Worm (Caenorhabditis elegans): ENCODE data around the gene srd-70.

The srd-70 gene

ce11 chrV:20411659-20412058 is 42.3 kb upstream of the srd-70 start, which contains the start of gene F53H2.3:
TSS of gene F53H2.3 (minus strand) at chrV:20411759.
- TF ChIP-seq elt-4 (tag; optimal IDR thresholded peaks at IDR 0.05) (no peak), ref-2 (tag; optimal IDR thresholded peaks at IDR 0.05) (no peak), sdc-2 (tag; optimal IDR thresholded peaks at IDR 0.05) (no peak), npax-4 (tag; optimal IDR thresholded peaks at IDR 0.05) (no peak), nfya-1 (tag; optimal IDR thresholded peaks at IDR 0.05) (no peak), pqm-1 (tag; optimal IDR thresholded peaks at IDR 0.05) (no peak), T23F11.4 (GFP tag; optimal IDR thresholded peaks at IDR 0.05) (no peak), tbx-7 (tag; optimal IDR thresholded peaks at IDR 0.05) (no peak)

DNA sequence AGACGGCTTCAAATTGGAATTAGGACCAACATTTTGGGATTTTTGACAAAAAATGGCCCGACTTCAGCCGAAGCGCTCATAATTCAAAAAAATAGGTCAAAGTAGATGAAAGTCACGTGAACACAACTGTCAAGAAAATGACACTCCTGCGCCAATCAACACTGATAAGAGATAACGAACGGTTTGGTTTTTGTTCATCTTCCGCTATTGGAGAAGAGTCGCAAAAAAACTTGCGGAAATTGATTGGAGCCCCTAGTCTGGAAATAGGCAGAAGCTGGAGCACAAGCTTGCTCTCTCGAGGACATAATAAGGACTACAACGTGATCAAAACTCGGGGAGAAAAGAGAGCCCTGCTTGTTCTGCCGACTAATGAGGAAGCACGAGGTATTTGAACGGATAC is 41.7 kb upstream of the srd-70 start:
- peak; percentile 6 for TF ChIP-seq hlh-30 (tag; optimal IDR thresholded peaks at IDR 0.05; ENCODE audit: insufficient read depth)
- TF ChIP-seq mec-3 (tag; optimal IDR thresholded peaks at IDR 0.05; ENCODE audit: borderline replicate concordance) = no peak

DNA sequence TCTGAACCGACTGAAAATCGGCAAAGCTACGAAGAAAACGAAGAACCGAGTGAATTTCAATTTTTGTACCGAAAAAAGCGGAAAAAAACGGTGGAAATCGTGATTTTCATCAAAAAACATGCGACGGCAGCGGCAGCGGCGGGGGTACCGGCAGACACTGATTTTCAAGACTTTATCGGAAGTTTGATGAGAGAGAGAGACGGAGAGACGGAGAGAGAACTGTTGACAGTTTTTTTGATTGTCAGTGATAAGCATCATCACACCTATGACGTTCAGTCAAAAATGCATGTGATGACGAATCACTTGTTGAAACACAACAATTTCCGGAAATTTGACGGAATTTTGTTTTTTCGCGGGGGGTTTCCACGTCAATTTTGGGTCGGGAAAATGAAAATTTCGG is 40.5 kb upstream of the srd-70 start:
- TF ChIP-seq ceh-14 (tag; optimal IDR thresholded peaks at IDR 0.05) (no peak), odd-2 (tag; optimal IDR thresholded peaks at IDR 0.05) (no peak), C38D4.7 (GFP tag; optimal IDR thresholded peaks at IDR 0.05) (no peak), unc-86 (tag; optimal IDR thresholded peaks at IDR 0.05) (no peak), K09A11.1 (tag; optimal IDR thresholded peaks at IDR 0.05; ENCODE audit: insufficient read depth) (no peak), ceh-30 (tag; optimal IDR thresholded peaks at IDR 0.05) (no peak), ceh-6 (GFP tag; optimal IDR thresholded peaks at IDR 0.05) (no peak), lin-11 (tag; optimal IDR thresholded peaks at IDR 0.05) (no peak), pha-2 (tag; optimal IDR thresholded peaks at IDR 0.05) (no peak), nhr-232 (tag; optimal IDR thresholded peaks at IDR 0.05) (no peak), ceh-45 (GFP tag; IDR thresholded peaks at IDR 0.05) (no peak)

DNA sequence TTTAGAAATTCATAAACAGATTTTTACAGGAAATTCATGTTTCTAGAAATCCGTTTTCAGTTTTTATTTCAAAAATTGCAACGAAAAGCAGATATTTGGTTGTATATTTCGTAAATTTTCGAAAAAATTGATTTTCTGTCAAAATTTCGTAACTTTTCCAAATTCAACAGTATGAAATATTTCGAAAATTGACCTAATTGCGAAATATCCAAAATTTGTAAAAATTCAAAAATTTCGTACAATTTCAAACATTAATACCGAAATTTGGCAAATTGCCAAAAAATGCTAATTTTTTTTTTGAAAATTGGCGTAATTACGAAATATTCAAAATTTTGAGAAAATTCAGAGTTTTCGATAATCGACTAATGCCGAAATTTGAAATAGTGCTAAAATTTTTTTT is 40.0 kb upstream of the srd-70 start:
- no peak for TF ChIP-seq pha-2 (tag; optimal IDR thresholded peaks at IDR 0.05)
- TF ChIP-seq Y22D7AL.16 (tag; optimal IDR thresholded peaks at IDR 0.05) = no peak
- TF ChIP-seq lin-11 (tag; optimal IDR thresholded peaks at IDR 0.05) = no peak
- no peak for TF ChIP-seq sox-2 (GFP tag; IDR thresholded peaks at IDR 0.05)
- TF ChIP-seq hlh-8 (tag; optimal IDR thresholded peaks at IDR 0.05) = no peak
- TF ChIP-seq tbx-7 (tag; optimal IDR thresholded peaks at IDR 0.05) = no peak
- TF ChIP-seq pros-1 (tag; optimal IDR thresholded peaks at IDR 0.05) = no peak
- no peak for TF ChIP-seq dmd-4 (tag; optimal IDR thresholded peaks at IDR 0.05; ENCODE audit: borderline replicate concordance)
- TF ChIP-seq unc-3 (GFP tag; conservative IDR thresholded peaks at IDR 0.05) = no peak
- no peak for TF ChIP-seq unc-3 (tag; optimal IDR thresholded peaks at IDR 0.05)
- no peak for TF ChIP-seq npax-4 (tag; optimal IDR thresholded peaks at IDR 0.05)
- TF ChIP-seq ceh-14 (tag; optimal IDR thresholded peaks at IDR 0.05) = no peak
- no peak for TF ChIP-seq ceh-34 (tag; optimal IDR thresholded peaks at IDR 0.05)
- no peak for TF ChIP-seq zip-5 (tag; optimal IDR thresholded peaks at IDR 0.05)
- no peak for TF ChIP-seq pha-4 (tag; optimal IDR thresholded peaks at IDR 0.05)
- no peak for TF ChIP-seq unc-86 (tag; optimal IDR thresholded peaks at IDR 0.05)
- TF ChIP-seq ceh-9 (tag; optimal IDR thresholded peaks at IDR 0.05) = no peak
- no peak for TF ChIP-seq ceh-30 (tag; optimal IDR thresholded peaks at IDR 0.05)
- TF ChIP-seq ttx-3 (tag; optimal IDR thresholded peaks at IDR 0.05) = no peak

DNA sequence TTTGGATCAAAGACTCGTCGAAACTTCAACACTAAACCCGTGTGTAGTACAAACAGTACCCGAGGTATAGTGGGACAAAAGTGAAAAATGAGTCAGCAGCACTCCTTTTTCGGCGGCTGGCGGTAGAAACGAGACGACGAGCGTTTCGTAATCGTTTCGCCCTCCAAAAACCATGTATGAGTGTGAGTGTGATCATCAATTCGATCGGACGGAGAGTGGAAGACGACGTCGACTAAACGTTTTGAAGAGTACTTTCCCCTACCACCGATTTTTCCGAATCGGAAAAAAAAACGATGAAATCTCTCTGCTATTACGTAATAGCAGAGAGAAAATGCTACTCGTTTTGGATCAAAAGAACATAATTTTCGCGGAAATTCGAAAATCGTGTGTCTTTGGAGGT is 38.5 kb upstream of the srd-70 start:
- TF ChIP-seq lin-11 (tag; optimal IDR thresholded peaks at IDR 0.05) (no peak), K02D7.2 (tag; optimal IDR thresholded peaks at IDR 0.05) (no peak), ceh-6 (GFP tag; optimal IDR thresholded peaks at IDR 0.05) (no peak), T23F11.4 (GFP tag; optimal IDR thresholded peaks at IDR 0.05) (no peak), syd-9 (tag; optimal IDR thresholded peaks at IDR 0.05) (no peak), dve-1 (tag; optimal IDR thresholded peaks at IDR 0.05) (no peak), lim-6 (tag; optimal IDR thresholded peaks at IDR 0.05) (no peak), ceh-2 (tag; optimal IDR thresholded peaks at IDR 0.05) (no peak), ref-2 (tag; optimal IDR thresholded peaks at IDR 0.05) (no peak), fax-1 (tag; optimal IDR thresholded peaks at IDR 0.05) (no peak), gmeb-2 (tag; optimal IDR thresholded peaks at IDR 0.05) (no peak), unc-42 (tag; optimal IDR thresholded peaks at IDR 0.05) (no peak), ceh-45 (GFP tag; IDR thresholded peaks at IDR 0.05) (no peak), ceh-48 (tag; optimal IDR thresholded peaks at IDR 0.05) (no peak), mec-3 (tag; optimal IDR thresholded peaks at IDR 0.05; ENCODE audit: borderline replicate concordance) (no peak), F13H6.1 (tag; optimal IDR thresholded peaks at IDR 0.05) (no peak), C08G9.2 (tag; optimal IDR thresholded peaks at IDR 0.05) (no peak)
